Fruit fly (Drosophila melanogaster) whole organism, prepupa: ENCODE results near the gene Cisd2.
A peak's percentile ranks its signal among the peaks of the same experiment; 100 is the strongest.

ENCODE experiments used
- CG10631 ChIP-seq: fragments of 200-800 bp; sonication (Bioruptor generic); optimal IDR thresholded peaks from 2 replicates; lab custom pipeline; 2016; ENCODE audit warnings: missing biosample characterization, missing genetic modification characterization
- CG11762 ChIP-seq: fragments of 200-800 bp; sonication (Bioruptor generic); optimal IDR thresholded peaks from 3 replicates; lab custom pipeline; 2016; ENCODE audit warnings: missing biosample characterization, missing genetic modification characterization; ENCODE audit not compliant: insufficient read depth
- CG1621 ChIP-seq: fragments of 200-800 bp; sonication (Bioruptor generic); optimal IDR thresholded peaks from 3 replicates; lab custom pipeline; 2018; ENCODE audit warnings: missing biosample characterization, mild to moderate bottlenecking, missing genetic modification characterization
- CG16779 ChIP-seq: fragments of 200-800 bp; sonication (Bioruptor generic); optimal IDR thresholded peaks from 3 replicates; lab custom pipeline; 2017; ENCODE audit warnings: missing biosample characterization, mild to moderate bottlenecking, missing genetic modification characterization
- CG31627 ChIP-seq: fragments of 200-800 bp; sonication (Bioruptor generic); optimal IDR thresholded peaks from 3 replicates; lab custom pipeline; 2016; ENCODE audit warnings: missing biosample characterization, missing genetic modification characterization
- CG34406 ChIP-seq: fragments of 200-800 bp; sonication (Bioruptor generic); optimal IDR thresholded peaks from 3 replicates; lab custom pipeline; 2016; ENCODE audit warnings: missing biosample characterization, missing genetic modification characterization
- CG3919 ChIP-seq: fragments of 200-800 bp; sonication (Bioruptor generic); optimal IDR thresholded peaks from 3 replicates; lab custom pipeline; 2016; ENCODE audit warnings: missing biosample characterization, missing genetic modification characterization
- CG4318 ChIP-seq: fragments of 200-800 bp; sonication (Bioruptor generic); optimal IDR thresholded peaks from 3 replicates; lab custom pipeline; 2017; ENCODE audit warnings: missing biosample characterization, mild to moderate bottlenecking, missing genetic modification characterization
- CG6163 ChIP-seq: fragments of 200-800 bp; sonication (Bioruptor generic); IDR thresholded peaks from 3 replicates; pipeline ENCODE4 v1.3.6; 2022; ENCODE audit warnings: missing biosample characterization, missing genetic modification characterization
- CG6276 ChIP-seq: fragments of 200-800 bp; sonication (Bioruptor generic); optimal IDR thresholded peaks from 2 replicates; lab custom pipeline; 2017; ENCODE audit warnings: missing biosample characterization, mild to moderate bottlenecking, missing genetic modification characterization
- CG6808 ChIP-seq: fragments of 200-800 bp; sonication (Bioruptor generic); optimal IDR thresholded peaks from 3 replicates; lab custom pipeline; 2017; ENCODE audit warnings: missing biosample characterization, missing genetic modification characterization, mild to moderate bottlenecking, moderate library complexity, missing genetic modification reagents
- CG7368 ChIP-seq: fragments of 200-800 bp; sonication (Bioruptor generic); optimal IDR thresholded peaks from 3 replicates; lab custom pipeline; 2016; ENCODE audit warnings: missing biosample characterization, missing genetic modification characterization
- CG8319 ChIP-seq: fragments of 200-800 bp; sonication (Bioruptor generic); optimal IDR thresholded peaks from 3 replicates; lab custom pipeline; 2016; ENCODE audit warnings: missing biosample characterization, missing genetic modification characterization
- CG9139 ChIP-seq: fragments of 200-800 bp; sonication (Bioruptor generic); optimal IDR thresholded peaks from 3 replicates; lab custom pipeline; 2017; ENCODE audit warnings: missing biosample characterization, mild to moderate bottlenecking, missing genetic modification characterization
- Eip75B ChIP-seq: fragments of 200-800 bp; sonication (Bioruptor generic); optimal IDR thresholded peaks from 3 replicates; lab custom pipeline; 2016; ENCODE audit warnings: missing biosample characterization, missing genetic modification characterization
- Eip78C ChIP-seq: fragments of 200-800 bp; sonication (Bioruptor generic); peaks from one replicate; lab custom pipeline; 2016; ENCODE audit warnings: missing biosample characterization, missing genetic modification characterization
- Eip93F ChIP-seq: fragments of 200-800 bp; sonication (Bioruptor generic); optimal IDR thresholded peaks from 2 replicates; lab custom pipeline; 2016; ENCODE audit warnings: missing biosample characterization, mild to moderate bottlenecking, missing genetic modification characterization
- Ets21C ChIP-seq: fragments of 200-800 bp; sonication (Bioruptor generic); optimal IDR thresholded peaks from 3 replicates; lab custom pipeline; 2016; ENCODE audit warnings: missing biosample characterization, missing genetic modification characterization
- Ets96B ChIP-seq: fragments of 200-800 bp; optimal IDR thresholded peaks from 2 replicates; lab custom pipeline; 2019; ENCODE audit warnings: missing biosample characterization, mild to moderate bottlenecking, missing genetic modification characterization, moderate library complexity
- Gug ChIP-seq: fragments of 200-800 bp; sonication (Bioruptor generic); IDR thresholded peaks from 2 replicates; pipeline ENCODE4 v1.3.6; 2022; ENCODE audit warnings: missing biosample characterization, missing genetic modification characterization
- Hr38 ChIP-seq: sonication (Bioruptor generic); optimal IDR thresholded peaks from 2 replicates; lab custom pipeline; 2016; ENCODE audit warnings: missing biosample characterization, missing genetic modification characterization
- Hr39 ChIP-seq: fragments of 200-800 bp; sonication (Bioruptor generic); optimal IDR thresholded peaks from 2 replicates; lab custom pipeline; 2016; ENCODE audit warnings: missing biosample characterization, missing genetic modification characterization
- Lpt ChIP-seq: fragments of 200-800 bp; sonication (Bioruptor generic); optimal IDR thresholded peaks from 3 replicates; lab custom pipeline; 2016; ENCODE audit warnings: missing biosample characterization, missing genetic modification characterization
- Met ChIP-seq: fragments of 200-800 bp; sonication (Bioruptor generic); optimal IDR thresholded peaks from 3 replicates; lab custom pipeline; 2016; ENCODE audit warnings: missing biosample characterization, missing genetic modification characterization
- Sox102F ChIP-seq: fragments of 200-800 bp; sonication (Bioruptor generic); optimal IDR thresholded peaks from 2 replicates; lab custom pipeline; 2016; ENCODE audit warnings: missing biosample characterization, mild to moderate bottlenecking, missing genetic modification characterization
- Sox14 ChIP-seq: fragments of 200-800 bp; sonication (Bioruptor generic); optimal IDR thresholded peaks from 3 replicates; lab custom pipeline; 2016; ENCODE audit warnings: missing biosample characterization, missing genetic modification characterization
- Sox15 ChIP-seq: fragments of 200-800 bp; sonication (Bioruptor generic); optimal IDR thresholded peaks from 3 replicates; lab custom pipeline; 2016; ENCODE audit warnings: missing biosample characterization, missing genetic modification characterization
- achi ChIP-seq: fragments of 200-800 bp; sonication (Bioruptor generic); optimal IDR thresholded peaks from 3 replicates; lab custom pipeline; 2016; ENCODE audit warnings: missing biosample characterization, missing genetic modification characterization
- dac ChIP-seq: fragments of 200-800 bp; sonication (Bioruptor generic); optimal IDR thresholded peaks from 2 replicates; lab custom pipeline; 2017; ENCODE audit warnings: missing biosample characterization, mild to moderate bottlenecking, missing genetic modification characterization
- dsx ChIP-seq: fragments of 200-800 bp; optimal IDR thresholded peaks from 3 replicates; lab custom pipeline; 2019; ENCODE audit warnings: missing biosample characterization, mild to moderate bottlenecking, missing genetic modification characterization, moderate library complexity; ENCODE audit not compliant: poor library complexity, severe bottlenecking
- eg ChIP-seq: fragments of 200-800 bp; sonication (Bioruptor generic); IDR thresholded peaks from 3 replicates; pipeline ENCODE4 v1.3.6; 2022; ENCODE audit warnings: missing biosample characterization, missing genetic modification characterization
- fd59A ChIP-seq: fragments of 200-800 bp; sonication (Bioruptor generic); optimal IDR thresholded peaks from 2 replicates; lab custom pipeline; 2017; ENCODE audit warnings: missing biosample characterization, mild to moderate bottlenecking, missing genetic modification characterization, missing genetic modification reagents
- fd85E ChIP-seq: fragments of 200-800 bp; sonication (Bioruptor generic); optimal IDR thresholded peaks from 3 replicates; lab custom pipeline; 2016; ENCODE audit warnings: missing biosample characterization, missing genetic modification characterization
- fkh ChIP-seq: fragments of 200-800 bp; sonication (Bioruptor generic); optimal IDR thresholded peaks from 3 replicates; lab custom pipeline; 2017; ENCODE audit warnings: missing biosample characterization, mild to moderate bottlenecking, missing genetic modification characterization, moderate library complexity
- lz ChIP-seq: fragments of 200-800 bp; sonication (Bioruptor generic); optimal IDR thresholded peaks from 3 replicates; lab custom pipeline; 2016; ENCODE audit warnings: missing biosample characterization, missing genetic modification characterization
- pdm3 ChIP-seq: fragments of 200-800 bp; sonication (Bioruptor generic); optimal IDR thresholded peaks from 3 replicates; lab custom pipeline; 2016; ENCODE audit warnings: missing biosample characterization, missing genetic modification characterization
- salr ChIP-seq, 2 experiments: fragments of 200-800 bp; sonication (Bioruptor generic); optimal IDR thresholded peaks; 3 replicates each; lab custom pipeline; 2016 to 2018; ENCODE audit warnings: missing biosample characterization in 2 of 2, missing genetic modification characterization in 2 of 2, mild to moderate bottlenecking in 1 of 2
- spab ChIP-seq: fragments of 200-800 bp; sonication (Bioruptor generic); optimal IDR thresholded peaks from 2 replicates; lab custom pipeline; 2017; ENCODE audit warnings: missing biosample characterization, mild to moderate bottlenecking, missing genetic modification characterization, missing genetic modification reagents
- ss ChIP-seq, 2 experiments: fragments of 200-800 bp; sonication (Bioruptor generic); optimal IDR thresholded peaks; 2 replicates in 1 of 2; 3 replicates in 1 of 2; lab custom pipeline; 2017 to 2018; ENCODE audit warnings: mild to moderate bottlenecking in 2 of 2, missing biosample characterization in 2 of 2, missing genetic modification characterization in 2 of 2, moderate library complexity in 1 of 2
- svp ChIP-seq: fragments of 200-800 bp; sonication (Bioruptor generic); peaks from one replicate; lab custom pipeline; 2016; ENCODE audit warnings: missing biosample characterization, missing genetic modification characterization
- topi ChIP-seq: fragments of 200-800 bp; sonication (Bioruptor generic); optimal IDR thresholded peaks from 3 replicates; lab custom pipeline; 2016; ENCODE audit warnings: missing biosample characterization, missing genetic modification characterization
- vri ChIP-seq: fragments of 200-800 bp; sonication (Bioruptor generic); optimal IDR thresholded peaks from 3 replicates; lab custom pipeline; 2016; ENCODE audit warnings: missing biosample characterization, mild to moderate bottlenecking, missing genetic modification characterization

The Cisd2 gene

DNA sequence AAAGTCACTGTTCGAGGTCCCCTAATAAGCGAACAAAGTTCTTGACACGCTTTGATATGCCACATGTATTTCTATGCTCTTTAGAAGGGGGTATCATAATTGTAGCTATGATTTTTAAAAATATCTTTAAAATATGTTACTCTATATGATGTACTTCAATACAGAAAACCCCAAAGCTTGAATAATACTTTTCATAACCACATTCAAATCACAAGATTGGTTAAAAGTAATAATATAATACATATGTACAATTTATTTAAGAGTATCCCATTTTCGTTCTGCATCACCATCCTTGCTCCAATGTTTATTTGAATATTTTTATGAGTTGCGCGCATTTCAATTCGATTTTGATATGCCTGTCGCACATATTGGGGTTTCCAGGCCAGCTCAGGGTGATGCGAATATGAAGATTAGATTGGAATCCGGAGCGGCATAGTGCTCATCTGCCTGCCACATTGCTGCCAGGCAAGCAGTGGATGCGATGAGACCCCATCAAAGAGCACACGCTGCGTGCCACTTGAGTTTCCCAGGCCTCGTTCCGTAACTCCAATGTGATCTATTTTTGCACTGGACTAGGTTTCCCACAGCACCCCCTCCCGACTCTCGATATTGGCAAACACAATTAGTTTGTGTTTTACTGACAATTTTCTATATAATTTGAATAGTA, 36.4 kb upstream of the Cisd2 start:
- TF ChIP-seq Hr38 (GFP tag; lab: Kevin White, UChicago) (no peak), pdm3 (GFP tag; lab: Kevin White, UChicago) (no peak), Eip93F (no peak), achi (GFP tag; lab: Kevin White, UChicago) (no peak), Sox14 (GFP tag; lab: Kevin White, UChicago) (no peak), Eip75B (GFP tag; lab: Kevin White, UChicago) (no peak), fd59A (no peak), CG7368 (GFP tag; lab: Kevin White, UChicago) (no peak), CG16779 (tag; lab: Kevin White, UChicago) (no peak), vri (GFP tag; lab: Kevin White, UChicago) (no peak), CG8319 (no peak), Ets96B (tag; lab: Kevin White, UChicago) (peak; percentile 14), Ets21C (GFP tag; lab: Kevin White, UChicago) (no peak), CG10631 (GFP tag; lab: Kevin White, UChicago) (no peak), svp (GFP tag; lab: Kevin White, UChicago) (peak; percentile 10), Eip78C (GFP tag; lab: Kevin White, UChicago) (peak; percentile 13)

DNA sequence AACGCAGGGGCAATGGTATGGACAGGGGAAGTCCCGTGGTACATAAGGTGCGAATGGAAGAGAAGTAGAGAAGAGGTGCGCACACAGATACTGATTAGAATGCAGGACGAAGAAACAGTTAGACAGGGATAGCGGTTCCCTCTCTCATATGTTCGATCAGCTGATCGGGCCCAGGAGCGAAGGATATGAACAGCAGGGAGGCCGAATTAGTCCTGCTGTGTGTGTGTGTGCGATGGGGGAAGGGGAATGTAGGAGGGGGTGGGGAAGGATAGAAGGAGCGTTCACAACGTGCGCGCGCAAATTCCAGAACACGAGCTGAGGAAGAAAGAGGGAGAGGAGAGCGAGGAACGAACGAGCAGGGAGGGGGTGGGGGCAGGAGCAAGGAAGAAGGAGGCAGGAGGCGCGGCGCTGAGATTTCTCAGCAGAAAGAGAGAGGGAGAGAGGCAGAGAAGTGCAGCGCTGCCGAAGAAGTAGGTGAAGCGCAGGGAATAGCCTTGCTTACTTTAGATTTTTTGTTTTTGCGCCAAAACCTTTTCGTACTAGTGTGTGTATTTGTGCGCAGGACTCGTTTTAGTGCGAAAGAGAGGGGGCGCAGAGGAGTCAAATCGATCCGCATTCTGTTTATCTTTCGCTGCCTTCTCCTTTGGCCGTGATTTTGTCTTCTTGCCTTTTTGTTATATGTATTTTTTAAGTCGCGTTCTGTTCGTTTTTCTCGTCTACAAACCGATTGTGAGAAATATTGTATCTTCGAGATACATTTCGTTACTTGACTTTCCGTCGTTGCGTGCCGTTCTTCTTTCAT, 34.9 kb upstream of the Cisd2 start:
- TF ChIP-seq CG6163 (GFP tag; lab: Robert Waterston, UW) (0 out of 3 replicates have a peak, but pooled peaks have one; percentile 27), ss (GFP tag; optimal IDR thresholded peaks at IDR 0.05; lab: Kevin White, UChicago) (peak; percentile 10 to 71), Gug (GFP tag; lab: Robert Waterston, UW) (no peak), CG6808 (peak; percentile 35), Eip78C (GFP tag; lab: Kevin White, UChicago) (peak; percentile 44), Hr39 (GFP tag; lab: Kevin White, UChicago) (no peak), dsx (GFP tag; lab: Kevin White, UChicago) (peak; percentile 66), Met (GFP tag; lab: Kevin White, UChicago) (no peak), CG9139 (GFP tag; lab: Kevin White, UChicago) (no peak), CG11762 (GFP tag; lab: Kevin White, UChicago) (no peak)

dm6 chr3R:29256811-29257439, 33.7 kb upstream of the Cisd2 start:
- no peak for TF ChIP-seq fd85E (GFP tag; lab: Kevin White, UChicago)
- TF ChIP-seq dac (GFP tag; lab: Kevin White, UChicago): no peak
- TF ChIP-seq Ets96B (tag; lab: Kevin White, UChicago): peak; percentile 87
- peak; percentile 95 for TF ChIP-seq Eip78C (GFP tag; lab: Kevin White, UChicago)
- peak; percentile 50 for TF ChIP-seq CG10631 (GFP tag; lab: Kevin White, UChicago)
- TF ChIP-seq Lpt (GFP tag; lab: Kevin White, UChicago): peak; percentile 40
- TF ChIP-seq CG3919: peak; percentile 80
- TF ChIP-seq lz: peak; percentile 50
- peak; percentile 55 for TF ChIP-seq Hr39 (GFP tag; lab: Kevin White, UChicago)
- peak; percentile 46 to 58 for TF ChIP-seq ss (GFP tag; optimal IDR thresholded peaks at IDR 0.05; lab: Kevin White, UChicago)
- TF ChIP-seq Eip75B (GFP tag; lab: Kevin White, UChicago): peak; percentile 59
- peak; percentile 70 for TF ChIP-seq CG31627
- TF ChIP-seq CG34406 (GFP tag; lab: Kevin White, UChicago): peak; percentile 68
- TF ChIP-seq Hr38 (GFP tag; lab: Kevin White, UChicago): no peak
- TF ChIP-seq fkh (GFP tag; lab: Kevin White, UChicago): no peak
- TF ChIP-seq CG9139 (GFP tag; lab: Kevin White, UChicago): peak; percentile 7
- TF ChIP-seq CG6276 (GFP tag; lab: Kevin White, UChicago): no peak
- peak; percentile 72 for TF ChIP-seq CG6163 (GFP tag; lab: Robert Waterston, UW)
- no peak for TF ChIP-seq CG4318 (GFP tag; lab: Kevin White, UChicago)
- peak; percentile 72 for TF ChIP-seq CG1621 (tag; lab: Kevin White, UChicago)
- TF ChIP-seq pdm3 (GFP tag; lab: Kevin White, UChicago): peak; percentile 81
- TF ChIP-seq Sox15 (GFP tag; lab: Kevin White, UChicago): peak; percentile 45
- peak; percentile 71 for TF ChIP-seq topi
- peak; percentile 54; the same call in 1 of the 3 replicates for TF ChIP-seq eg (GFP tag; lab: Robert Waterston, UW)
- peak; percentile 82 for TF ChIP-seq Sox14 (GFP tag; lab: Kevin White, UChicago)
- TF ChIP-seq Sox102F (GFP tag; lab: Kevin White, UChicago): peak; percentile 70
- peak; percentile 82 for TF ChIP-seq spab
- TF ChIP-seq CG6808: peak; percentile 65
- TF ChIP-seq svp (GFP tag; lab: Kevin White, UChicago): peak; percentile 82
- peak; percentile 3 to 42 for TF ChIP-seq salr (GFP tag; optimal IDR thresholded peaks at IDR 0.05; lab: Kevin White, UChicago)
- TF ChIP-seq Ets21C (GFP tag; lab: Kevin White, UChicago): peak; percentile 31
